Fruit fly (Drosophila melanogaster): ENCODE measurements around the gene CG17917.

dm6 chr3R:6297164-6297563 is 44.6 kb upstream of the CG17917 start:
- no peak for TF ChIP-seq pan (optimal IDR thresholded peaks at IDR 0.05)
- TF ChIP-seq usp (GFP tag; optimal IDR thresholded peaks at IDR 0.05), result no peak
